Fruit fly (Drosophila melanogaster): Measurements from ENCODE around the gene CG43354.

DNA sequence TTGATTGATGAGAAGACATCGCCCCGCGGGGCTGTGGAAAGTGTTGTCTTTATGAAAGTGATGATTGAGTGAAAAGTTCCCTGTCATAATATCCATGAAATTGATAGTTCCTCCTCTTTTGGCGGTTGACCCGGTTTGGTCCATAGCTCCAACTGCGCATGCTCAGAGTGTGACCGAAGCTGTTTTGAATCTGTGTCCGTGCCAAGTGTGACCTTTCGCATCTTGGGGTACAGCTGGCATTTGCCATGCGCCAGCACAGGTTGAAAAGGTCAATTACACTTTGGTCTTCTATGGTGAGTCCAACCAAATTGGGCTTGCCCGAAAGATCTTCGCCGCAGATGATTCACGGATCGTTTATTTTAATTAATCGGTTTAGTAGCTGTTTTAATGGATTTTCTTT is 11.7 kb upstream of the CG43354 start:
- no peak for TF ChIP-seq CG11294 (GFP tag; IDR thresholded peaks at IDR 0.05)
- TF ChIP-seq CG6163 (GFP tag; IDR thresholded peaks at IDR 0.05) = no peak
- no peak for TF ChIP-seq cyc (GFP tag; optimal IDR thresholded peaks at IDR 0.05)
- no peak for TF ChIP-seq acj6 (GFP tag; optimal IDR thresholded peaks at IDR 0.05)
- no peak for TF ChIP-seq Sox15 (GFP tag; optimal IDR thresholded peaks at IDR 0.05)
- TF ChIP-seq fd59A (GFP tag; optimal IDR thresholded peaks at IDR 0.05) = no peak
- TF ChIP-seq Smox (GFP tag; optimal IDR thresholded peaks at IDR 0.05) = no peak
- TF ChIP-seq CG9139 (GFP tag; optimal IDR thresholded peaks at IDR 0.05) = no peak

All from whole organism, prepupa.